Fruit fly (Drosophila melanogaster) whole organism, embryonic: ENCODE data around the gene Apoltp.

Source experiments
- Ada2b ChIP-seq: fragments of 200-800 bp; sonication (Bioruptor generic); IDR thresholded peaks from 2 replicates; pipeline ENCODE4 v1.3.6; 2022; ENCODE audit warnings: missing biosample characterization, missing genetic modification characterization
- Adf1 ChIP-seq: fragments of 200-800 bp; sonication (Bioruptor generic); IDR thresholded peaks from 2 replicates; pipeline ENCODE4 v1.3.6; 2022; ENCODE audit warnings: missing biosample characterization, missing genetic modification characterization
- Atf-2 ChIP-seq: fragments of 200-800 bp; sonication (Bioruptor generic); optimal IDR thresholded peaks from 2 replicates; lab custom pipeline; 2016; ENCODE audit warnings: missing biosample characterization, missing genetic modification characterization
- Atf6 ChIP-seq: fragments of 200-800 bp; sonication (Bioruptor generic); IDR thresholded peaks from 2 replicates; pipeline ENCODE4 v1.3.6; 2022; ENCODE audit warnings: missing biosample characterization, missing genetic modification characterization
- CG11560 ChIP-seq: fragments of 200-800 bp; sonication (Bioruptor generic); IDR thresholded peaks from 3 replicates; pipeline ENCODE4 v1.3.6; 2022; ENCODE audit warnings: missing biosample characterization, missing genetic modification characterization
- CG14965 ChIP-seq: fragments of 200-800 bp; sonication (Bioruptor generic); optimal IDR thresholded peaks from 2 replicates; lab custom pipeline; 2016; ENCODE audit warnings: missing biosample characterization, missing genetic modification characterization, borderline replicate concordance
- CG15479 ChIP-seq: fragments of 200-800 bp; sonication (Bioruptor generic); optimal IDR thresholded peaks from 3 replicates; lab custom pipeline; 2019; ENCODE audit warnings: missing biosample characterization, mild to moderate bottlenecking, missing genetic modification characterization, moderate library complexity
- CG15514 ChIP-seq: fragments of 200-800 bp; sonication (Bioruptor generic); optimal IDR thresholded peaks from 3 replicates; lab custom pipeline; 2017; ENCODE audit warnings: missing biosample characterization, missing genetic modification characterization, mild to moderate bottlenecking, moderate library complexity, missing genetic modification reagents
- CG1603 ChIP-seq: fragments of 200-800 bp; sonication (Bioruptor generic); optimal IDR thresholded peaks from 2 replicates; lab custom pipeline; 2019; ENCODE audit warnings: missing biosample characterization, mild to moderate bottlenecking, missing genetic modification characterization, moderate library complexity
- CG17359 ChIP-seq: fragments of 200-800 bp; sonication (Bioruptor generic); optimal IDR thresholded peaks from 3 replicates; lab custom pipeline; 2018; ENCODE audit warnings: missing biosample characterization, mild to moderate bottlenecking, missing genetic modification characterization, moderate library complexity
- CG2199 ChIP-seq: fragments of 200-800 bp; sonication (Bioruptor generic); IDR thresholded peaks from 3 replicates; pipeline ENCODE4 v1.3.6; 2022; ENCODE audit warnings: missing biosample characterization, missing genetic modification characterization
- CG31365 ChIP-seq: fragments of 200-800 bp; sonication (Bioruptor generic); optimal IDR thresholded peaks from 2 replicates; lab custom pipeline; 2018; ENCODE audit warnings: missing biosample characterization, mild to moderate bottlenecking, missing genetic modification characterization
- CG4282 ChIP-seq: fragments of 200-800 bp; sonication (Bioruptor generic); optimal IDR thresholded peaks from 2 replicates; lab custom pipeline; 2016; ENCODE audit warnings: missing biosample characterization, missing genetic modification characterization
- CG5245 ChIP-seq: fragments of 200-800 bp; sonication (Bioruptor generic); optimal IDR thresholded peaks from 3 replicates; lab custom pipeline; 2016; ENCODE audit warnings: missing biosample characterization, missing genetic modification characterization
- CG8281 ChIP-seq: fragments of 200-800 bp; sonication (Bioruptor generic); optimal IDR thresholded peaks from 2 replicates; lab custom pipeline; 2018; ENCODE audit warnings: missing biosample characterization, mild to moderate bottlenecking, missing genetic modification characterization, moderate library complexity
- CG8359 ChIP-seq: fragments of 200-800 bp; sonication (Bioruptor generic); optimal IDR thresholded peaks from 2 replicates; lab custom pipeline; 2017; ENCODE audit warnings: missing biosample characterization, mild to moderate bottlenecking, missing genetic modification characterization, borderline replicate concordance
- CG9817 ChIP-seq: fragments of 200-800 bp; sonication (Bioruptor generic); optimal IDR thresholded peaks from 2 replicates; lab custom pipeline; 2018; ENCODE audit warnings: missing biosample characterization, mild to moderate bottlenecking, missing genetic modification characterization, moderate library complexity
- HLHmδ ChIP-seq: fragments of 200-800 bp; sonication (Bioruptor generic); optimal IDR thresholded peaks from 2 replicates; lab custom pipeline; 2018; ENCODE audit warnings: missing biosample characterization, mild to moderate bottlenecking, missing genetic modification characterization, moderate library complexity
- HmgZ ChIP-seq: fragments of 200-800 bp; sonication (Bioruptor generic); optimal IDR thresholded peaks from 2 replicates; lab custom pipeline; 2018; ENCODE audit warnings: missing biosample characterization, mild to moderate bottlenecking, missing genetic modification characterization
- Hr39 ChIP-seq: fragments of >200 bp; optimal IDR thresholded peaks from 2 replicates; lab custom pipeline; 2017
- Med ChIP-seq: fragments of 200-800 bp; sonication (Bioruptor generic); peaks from one replicate; lab custom pipeline; 2016; ENCODE audit warnings: missing biosample characterization, missing genetic modification characterization, mild to moderate bottlenecking, inconsistent platforms, moderate library complexity
- Ptx1 ChIP-seq: fragments of 200-800 bp; sonication (Bioruptor generic); IDR thresholded peaks from 2 replicates; pipeline ENCODE4 v1.3.6; 2022; ENCODE audit warnings: missing biosample characterization, missing genetic modification characterization
- Ravus ChIP-seq: fragments of 200-800 bp; sonication (Bioruptor generic); IDR thresholded peaks from 2 replicates; pipeline ENCODE4 v1.3.6; 2022; ENCODE audit warnings: missing biosample characterization, missing genetic modification characterization
- Tbp ChIP-seq: fragments of >200 bp; optimal IDR thresholded peaks from 2 replicates; lab custom pipeline; 2018; ENCODE audit warnings: missing biosample characterization, missing genetic modification characterization
- Usf ChIP-seq: fragments of 200-800 bp; sonication (Bioruptor generic); optimal IDR thresholded peaks from 2 replicates; lab custom pipeline; 2017; ENCODE audit warnings: missing genotype, missing biosample characterization, missing genetic modification characterization
- ash1 ChIP-seq: fragments of 200-800 bp; sonication (Bioruptor generic); optimal IDR thresholded peaks from 2 replicates; lab custom pipeline; 2018; ENCODE audit warnings: missing biosample characterization, mild to moderate bottlenecking, missing genetic modification characterization
- ci ChIP-seq: fragments of 200-800 bp; sonication (Bioruptor generic); IDR thresholded peaks from 3 replicates; pipeline ENCODE4 v1.3.6; 2022; ENCODE audit warnings: missing biosample characterization, missing genetic modification characterization
- crol ChIP-seq: fragments of 200-800 bp; sonication (Bioruptor generic); IDR thresholded peaks from 2 replicates; pipeline ENCODE4 v1.3.6; 2022; ENCODE audit warnings: missing biosample characterization, missing genetic modification characterization
- cwo ChIP-seq: fragments of 200-800 bp; sonication (Bioruptor generic); optimal IDR thresholded peaks from 3 replicates; lab custom pipeline; 2017; ENCODE audit warnings: missing biosample characterization, missing genetic modification characterization, mild to moderate bottlenecking, moderate library complexity, missing genetic modification reagents
- dmrt11E ChIP-seq: fragments of 200-800 bp; sonication (Bioruptor generic); optimal IDR thresholded peaks from 3 replicates; lab custom pipeline; 2018; ENCODE audit warnings: missing biosample characterization, mild to moderate bottlenecking, missing genetic modification characterization, moderate library complexity
- en ChIP-seq: fragments of 200-800 bp; sonication (Bioruptor generic); optimal IDR thresholded peaks from 2 replicates; lab custom pipeline; 2016; ENCODE audit warnings: missing biosample characterization, missing genetic modification characterization
- eve ChIP-seq, 2 experiments: fragments of >200 bp; optimal IDR thresholded peaks; 2 replicates each; lab custom pipeline; 2017; ENCODE audit warnings: missing biosample characterization in 2 of 2, missing genetic modification characterization in 2 of 2
- exex ChIP-seq: fragments of 200-800 bp; sonication (Bioruptor generic); optimal IDR thresholded peaks from 4 replicates; lab custom pipeline; 2018; ENCODE audit warnings: missing biosample characterization, mild to moderate bottlenecking, missing genetic modification characterization, moderate library complexity
- gcm ChIP-seq: fragments of 200-800 bp; sonication (Bioruptor generic); optimal IDR thresholded peaks from 2 replicates; lab custom pipeline; 2019; ENCODE audit warnings: missing biosample characterization, mild to moderate bottlenecking, missing genetic modification characterization, moderate library complexity
- grn ChIP-seq: fragments of 200-800 bp; sonication (Bioruptor generic); optimal IDR thresholded peaks from 3 replicates; lab custom pipeline; 2017; ENCODE audit warnings: missing biosample characterization, missing genetic modification characterization
- hbn ChIP-seq: fragments of 200-800 bp; sonication (Bioruptor generic); IDR thresholded peaks from 2 replicates; pipeline ENCODE4 v1.3.6; 2022; ENCODE audit warnings: missing biosample characterization, missing genetic modification characterization; ENCODE audit not compliant: partially characterized antibody
- inv ChIP-seq: fragments of 200-800 bp; sonication (Bioruptor generic); IDR thresholded peaks from 2 replicates; pipeline ENCODE4 v1.3.6; 2022; ENCODE audit warnings: missing biosample characterization, missing genetic modification characterization; ENCODE audit not compliant: partially characterized antibody
- knrl ChIP-seq: fragments of 200-800 bp; sonication (Bioruptor generic); IDR thresholded peaks from 3 replicates; pipeline ENCODE4 v1.3.6; 2022; ENCODE audit warnings: missing biosample characterization, missing genetic modification characterization; ENCODE audit not compliant: partially characterized antibody
- luna ChIP-seq: fragments of 200-800 bp; sonication (Bioruptor generic); optimal IDR thresholded peaks from 2 replicates; lab custom pipeline; 2016; ENCODE audit warnings: missing biosample characterization, missing genetic modification characterization
- mirr ChIP-seq: fragments of 200-800 bp; sonication (Bioruptor generic); optimal IDR thresholded peaks from 3 replicates; lab custom pipeline; 2018; ENCODE audit warnings: missing biosample characterization, mild to moderate bottlenecking, missing genetic modification characterization
- rib ChIP-seq: fragments of 200-800 bp; sonication (Bioruptor generic); IDR thresholded peaks from 2 replicates; pipeline ENCODE4 v1.3.6; 2022; ENCODE audit warnings: missing biosample characterization, missing genetic modification characterization
- sd ChIP-seq: fragments of 200-800 bp; sonication (Bioruptor generic); optimal IDR thresholded peaks from 3 replicates; lab custom pipeline; 2018; ENCODE audit warnings: missing biosample characterization, mild to moderate bottlenecking, missing genetic modification characterization, moderate library complexity
- sens ChIP-seq: fragments of 200-800 bp; sonication (Bioruptor generic); peaks from one replicate; lab custom pipeline; 2016; ENCODE audit warnings: missing biosample characterization, missing genetic modification characterization
- sim ChIP-seq: fragments of 200-800 bp; sonication (Bioruptor generic); IDR thresholded peaks from 2 replicates; pipeline ENCODE4 v1.3.6; 2022; ENCODE audit warnings: missing biosample characterization, missing genetic modification characterization
- sob ChIP-seq: fragments of 200-800 bp; sonication (Bioruptor generic); IDR thresholded peaks from 2 replicates; pipeline ENCODE4 v1.3.6; 2022; ENCODE audit warnings: missing biosample characterization, missing genetic modification characterization
- tap ChIP-seq: fragments of 200-800 bp; optimal IDR thresholded peaks from 3 replicates; lab custom pipeline; 2019; ENCODE audit warnings: missing biosample characterization, mild to moderate bottlenecking, missing genetic modification characterization, moderate library complexity
- twi ChIP-seq: fragments of 200-800 bp; optimal IDR thresholded peaks from 2 replicates; lab custom pipeline; 2019; ENCODE audit warnings: missing biosample characterization, mild to moderate bottlenecking, missing genetic modification characterization, moderate library complexity
- tx ChIP-seq: fragments of 200-800 bp; sonication (Bioruptor generic); optimal IDR thresholded peaks from 2 replicates; lab custom pipeline; 2016; ENCODE audit warnings: missing biosample characterization, missing genetic modification characterization
- vfl ChIP-seq: fragments of 200-800 bp; sonication (Bioruptor generic); optimal IDR thresholded peaks from 2 replicates; lab custom pipeline; 2016; ENCODE audit warnings: missing biosample characterization, missing genetic modification characterization
- vvl ChIP-seq: fragments of 200-800 bp; sonication (Bioruptor generic); IDR thresholded peaks from 2 replicates; pipeline ENCODE4 v1.3.6; 2022; ENCODE audit warnings: missing biosample characterization, missing genetic modification characterization
- z ChIP-seq: fragments of 200-800 bp; sonication (Bioruptor generic); IDR thresholded peaks from 3 replicates; pipeline ENCODE4 v1.3.6; 2022; ENCODE audit warnings: missing biosample characterization, missing genetic modification characterization

Apoltp gene

DNA sequence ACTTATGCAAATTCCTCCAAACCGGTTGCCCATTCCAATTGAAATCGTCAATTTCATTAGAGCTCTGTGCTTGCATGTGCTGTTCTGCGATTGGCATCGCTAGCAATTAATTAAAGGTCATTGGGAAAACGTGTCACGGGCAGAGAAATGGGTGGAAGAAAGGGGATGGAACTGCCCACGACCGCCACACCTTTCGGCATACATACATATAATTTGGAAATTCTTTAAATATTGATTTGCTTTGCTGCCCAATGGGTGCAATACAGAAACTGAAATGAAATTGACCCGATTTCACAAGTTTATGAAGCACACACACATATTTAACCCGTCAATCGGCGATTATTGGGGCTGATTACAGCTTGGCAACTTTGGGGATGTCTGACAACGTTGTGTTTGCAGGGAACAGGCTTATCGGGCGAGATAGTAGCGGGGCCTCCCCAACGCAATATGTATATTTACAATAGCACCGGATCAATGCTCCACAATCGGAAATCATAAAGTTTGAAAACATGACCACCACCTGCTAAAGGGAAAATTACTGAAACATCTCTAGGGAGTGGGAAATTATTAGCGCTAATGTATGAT lies 19.2 kb upstream of the Apoltp start (continued):
- TF ChIP-seq ash1 (GFP tag; lab: Kevin White, UChicago) (no peak), Atf6 (GFP tag; lab: Robert Waterston, UW) (0 out of 2 replicates have a peak, but pooled peaks have one; percentile 10), gcm (no peak), knrl (GFP tag; lab: Robert Waterston, UW) (no peak), grn (peak; percentile 58), exex (tag; lab: Kevin White, UChicago) (peak; percentile 76), CG11560 (tag; lab: Robert Waterston, UW) (no peak), z (no peak), cwo (no peak), CG15479 (GFP tag; lab: Kevin White, UChicago) (no peak), mirr (GFP tag; lab: Kevin White, UChicago) (peak; percentile 77), Ada2b (GFP tag; lab: Robert Waterston, UW) (no peak), Hr39 (lab: Kevin White, UChicago) (no peak), CG15514 (GFP tag; lab: Kevin White, UChicago) (no peak), HmgZ (tag; lab: Kevin White, UChicago) (peak; percentile 6), CG17359 (tag; lab: Kevin White, UChicago) (no peak), Atf-2 (GFP tag; lab: Kevin White, UChicago) (no peak), CG1603 (tag; lab: Kevin White, UChicago) (peak; percentile 3), vvl (GFP tag; lab: Robert Waterston, UW) (no peak; the same call in 1 of the 2 replicates), Tbp (GFP tag; lab: Kevin White, UChicago) (no peak), eve (GFP tag; optimal IDR thresholded peaks at IDR 0.05; lab: Kevin White, UChicago) (no peak), Med (GFP tag; lab: Kevin White, UChicago) (peak; percentile 60), luna (no peak), Ravus (no peak), rib (GFP tag; lab: Robert Waterston, UW) (no peak), ci (GFP tag; lab: Robert Waterston, UW) (peak; percentile 42; the same call in 1 of the 3 replicates), dmrt11E (no peak), sens (GFP tag; lab: Kevin White, UChicago) (peak; percentile 65), Ptx1 (GFP tag; lab: Robert Waterston, UW) (no peak), CG31365 (tag; lab: Kevin White, UChicago) (no peak), hbn (GFP tag; lab: Robert Waterston, UW) (no peak), Adf1 (no peak), twi (tag; lab: Kevin White, UChicago) (no peak), sob (GFP tag; lab: Robert Waterston, UW) (no peak), crol (no peak), CG2199 (GFP tag; lab: Robert Waterston, UW) (0 out of 3 replicates have a peak, but pooled peaks have one; percentile 51), tap (tag; lab: Kevin White, UChicago) (no peak), CG14965 (GFP tag; lab: Kevin White, UChicago) (no peak), CG4282 (no peak), tx (GFP tag; lab: Kevin White, UChicago) (no peak), inv (GFP tag; lab: Robert Waterston, UW) (no peak), Usf (GFP tag; lab: Kevin White, UChicago) (no peak), CG5245 (GFP tag; lab: Kevin White, UChicago) (no peak), CG9817 (tag; lab: Kevin White, UChicago) (no peak), en (GFP tag; lab: Kevin White, UChicago) (no peak), sd (tag; lab: Kevin White, UChicago) (no peak), HLHmδ (no peak), vfl (GFP tag; lab: Kevin White, UChicago) (no peak), CG8359 (GFP tag; lab: Kevin White, UChicago) (no peak), CG8281 (tag; lab: Kevin White, UChicago) (no peak), sim (GFP tag; lab: Robert Waterston, UW) (no peak)
